Worm (Caenorhabditis elegans): ENCODE results near the gene ncx-5.

DNA sequence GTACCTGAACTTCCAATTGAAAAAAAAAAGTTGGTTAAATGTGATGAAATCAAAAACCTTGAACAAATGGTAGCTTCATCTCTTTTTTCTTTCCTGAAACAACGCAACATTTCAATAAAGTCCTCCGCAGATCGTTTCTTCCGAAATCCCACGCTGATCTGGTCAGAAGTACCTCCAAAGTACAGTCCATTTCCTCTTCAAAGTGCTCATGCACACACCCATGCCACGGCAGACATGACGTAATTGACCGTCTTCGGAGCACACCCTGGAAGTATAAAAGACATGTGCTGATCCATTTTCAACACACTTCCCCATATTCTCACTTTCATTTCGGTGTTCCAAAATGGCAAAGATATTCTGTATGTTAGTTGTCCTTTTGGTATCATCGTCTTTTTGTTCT lies 14.0 kb upstream of the ncx-5 start, which contains the start of gene C35A5.10:
- no peak for TF ChIP-seq saeg-2 (GFP tag; IDR thresholded peaks at IDR 0.05)
- no peak for TF ChIP-seq vab-7 (GFP tag; IDR thresholded peaks at IDR 0.05)
- no peak for TF ChIP-seq nhr-237 (tag; optimal IDR thresholded peaks at IDR 0.05)
- TF ChIP-seq tag-97 (GFP tag; IDR thresholded peaks at IDR 0.05) = no peak
- TF ChIP-seq unc-62 (GFP tag; optimal IDR thresholded peaks at IDR 0.05 in 1 of 2) = no peak
- no peak for TF ChIP-seq unc-62 (tag; optimal IDR thresholded peaks at IDR 0.05)

Data from whole organism, L4 larva.